Fruit fly (Drosophila melanogaster) whole organism, embryonic: Measurements from ENCODE around the gene PK1-R.

Experiments
- Atf3 ChIP-seq: fragments of 200-800 bp; sonication (Bioruptor generic); optimal IDR thresholded peaks from 3 replicates; lab custom pipeline; 2016; ENCODE audit warnings: missing biosample characterization, missing genetic modification characterization
- CG12104 ChIP-seq: fragments of 200-800 bp; sonication (Bioruptor generic); optimal IDR thresholded peaks from 3 replicates; lab custom pipeline; 2016; ENCODE audit warnings: missing biosample characterization, missing genetic modification characterization
- CG12236 ChIP-seq: fragments of 200-800 bp; sonication (Bioruptor generic); optimal IDR thresholded peaks from 2 replicates; lab custom pipeline; 2016; ENCODE audit warnings: missing biosample characterization, missing genetic modification characterization
- CG13287 ChIP-seq: fragments of 200-800 bp; sonication (Bioruptor generic); IDR thresholded peaks from 2 replicates; pipeline ENCODE4 v1.3.6; 2022; ENCODE audit warnings: missing biosample characterization, missing genetic modification characterization; ENCODE audit not compliant: partially characterized antibody
- CG17361 ChIP-seq: fragments of 200-800 bp; sonication (Bioruptor generic); IDR thresholded peaks from 3 replicates; pipeline ENCODE4 v1.3.6; 2022; ENCODE audit warnings: missing biosample characterization, missing genetic modification characterization
- CG17829 ChIP-seq: fragments of 200-800 bp; optimal IDR thresholded peaks from 2 replicates; lab custom pipeline; 2019; ENCODE audit warnings: missing biosample characterization, mild to moderate bottlenecking, missing genetic modification characterization, moderate library complexity
- CG2116 ChIP-seq: fragments of 200-800 bp; sonication (Bioruptor generic); optimal IDR thresholded peaks from 3 replicates; lab custom pipeline; 2018; ENCODE audit warnings: missing biosample characterization, mild to moderate bottlenecking, missing genetic modification characterization
- CG3163 ChIP-seq: fragments of 200-800 bp; sonication (Bioruptor generic); optimal IDR thresholded peaks from 3 replicates; lab custom pipeline; 2016; ENCODE audit warnings: missing biosample characterization, missing genetic modification characterization
- CG32532 ChIP-seq: fragments of 200-800 bp; sonication (Bioruptor generic); IDR thresholded peaks from 2 replicates; pipeline ENCODE4 v1.3.6; 2022; ENCODE audit warnings: missing biosample characterization, missing genetic modification characterization
- CG33213 ChIP-seq: fragments of 200-800 bp; sonication (Bioruptor generic); optimal IDR thresholded peaks from 3 replicates; lab custom pipeline; 2016; ENCODE audit warnings: missing biosample characterization, missing genetic modification characterization
- CG3407 ChIP-seq: fragments of 200-800 bp; sonication (Bioruptor generic); optimal IDR thresholded peaks from 2 replicates; lab custom pipeline; 2018; ENCODE audit warnings: missing biosample characterization, mild to moderate bottlenecking, missing genetic modification characterization
- CG34376 ChIP-seq: fragments of 200-800 bp; sonication (Bioruptor generic); optimal IDR thresholded peaks from 2 replicates; lab custom pipeline; 2018; ENCODE audit warnings: missing biosample characterization, mild to moderate bottlenecking, missing genetic modification characterization
- CG34422 ChIP-seq: fragments of 200-800 bp; sonication (Bioruptor generic); IDR thresholded peaks from 3 replicates; pipeline ENCODE4 v1.3.6; 2022; ENCODE audit warnings: missing biosample characterization, missing genetic modification characterization
- CG7271 ChIP-seq: fragments of 200-800 bp; sonication (Bioruptor generic); optimal IDR thresholded peaks from 2 replicates; lab custom pipeline; 2018; ENCODE audit warnings: missing biosample characterization, mild to moderate bottlenecking, missing genetic modification characterization, moderate library complexity
- CG8388 ChIP-seq: fragments of 200-800 bp; sonication (Bioruptor generic); optimal IDR thresholded peaks from 2 replicates; lab custom pipeline; 2019; ENCODE audit warnings: missing biosample characterization, mild to moderate bottlenecking, missing genetic modification characterization, moderate library complexity
- CG9817 ChIP-seq: fragments of 200-800 bp; sonication (Bioruptor generic); optimal IDR thresholded peaks from 2 replicates; lab custom pipeline; 2018; ENCODE audit warnings: missing biosample characterization, mild to moderate bottlenecking, missing genetic modification characterization, moderate library complexity
- Doc2 ChIP-seq: fragments of 200-800 bp; sonication (Bioruptor generic); IDR thresholded peaks from 2 replicates; pipeline ENCODE4 v1.3.6; 2022; ENCODE audit warnings: missing biosample characterization, missing genetic modification characterization
- Dp ChIP-seq: fragments of 200-800 bp; sonication (Bioruptor generic); optimal IDR thresholded peaks from 2 replicates; lab custom pipeline; 2018; ENCODE audit warnings: missing biosample characterization, mild to moderate bottlenecking, missing genetic modification characterization, moderate library complexity
- E2f1 ChIP-seq: fragments of 200-800 bp; sonication (Bioruptor generic); IDR thresholded peaks from 2 replicates; pipeline ENCODE4 v1.3.6; 2022; ENCODE audit warnings: missing biosample characterization, missing genetic modification characterization
- Elba2 ChIP-seq: fragments of 200-800 bp; sonication (Bioruptor generic); optimal IDR thresholded peaks from 3 replicates; lab custom pipeline; 2016; ENCODE audit warnings: missing biosample characterization, missing genetic modification characterization
- Hand ChIP-seq: fragments of 200-800 bp; sonication (Bioruptor generic); optimal IDR thresholded peaks from 2 replicates; lab custom pipeline; 2017; ENCODE audit warnings: mild to moderate bottlenecking, missing biosample characterization, missing genetic modification reagents, missing genetic modification characterization
- Myb ChIP-seq: fragments of 200-800 bp; sonication (Bioruptor generic); optimal IDR thresholded peaks from 2 replicates; lab custom pipeline; 2016; ENCODE audit warnings: missing biosample characterization, missing genetic modification characterization
- Scr ChIP-seq: fragments of 200-800 bp; sonication (Bioruptor generic); IDR thresholded peaks from 2 replicates; pipeline ENCODE4 v1.3.6; 2022; ENCODE audit warnings: missing biosample characterization, missing genetic modification characterization; ENCODE audit not compliant: partially characterized antibody
- Xrp1 ChIP-seq: fragments of 200-800 bp; sonication (Bioruptor generic); IDR thresholded peaks from 2 replicates; pipeline ENCODE4 v1.3.6; 2022; ENCODE audit warnings: missing biosample characterization, missing genetic modification characterization
- abd-A ChIP-seq: fragments of 200-800 bp; sonication (Bioruptor generic); optimal IDR thresholded peaks from 3 replicates; lab custom pipeline; 2019; ENCODE audit warnings: missing biosample characterization, mild to moderate bottlenecking, missing genetic modification characterization, moderate library complexity
- bowl ChIP-seq: fragments of 200-800 bp; sonication (Bioruptor generic); IDR thresholded peaks from 2 replicates; pipeline ENCODE4 v1.3.6; 2022; ENCODE audit warnings: missing biosample characterization, missing genetic modification characterization
- chinmo ChIP-seq: fragments of 200-800 bp; sonication (Bioruptor generic); IDR thresholded peaks from 4 replicates; pipeline ENCODE4 v1.3.6; 2022; ENCODE audit warnings: missing biosample characterization, missing genetic modification characterization; ENCODE audit not compliant: partially characterized antibody
- en ChIP-seq: fragments of 200-800 bp; sonication (Bioruptor generic); optimal IDR thresholded peaks from 2 replicates; lab custom pipeline; 2016; ENCODE audit warnings: missing biosample characterization, missing genetic modification characterization
- gcm2 ChIP-seq: fragments of 200-800 bp; sonication (Bioruptor generic); optimal IDR thresholded peaks from 2 replicates; lab custom pipeline; 2016; ENCODE audit warnings: missing biosample characterization, missing genetic modification characterization
- lbe ChIP-seq: fragments of 200-800 bp; sonication (Bioruptor generic); optimal IDR thresholded peaks from 2 replicates; lab custom pipeline; 2016; ENCODE audit warnings: missing biosample characterization, mild to moderate bottlenecking, missing genetic modification characterization
- lov ChIP-seq, 2 experiments: fragments of 200-800 bp in 1 of 2; fragments of >200 bp in 1 of 2; sonication (Bioruptor generic) in 1 of 2; IDR thresholded peaks in 1 of 2; optimal IDR thresholded peaks in 1 of 2; 2 replicates in 1 of 2; 3 replicates in 1 of 2; pipeline versions ENCODE4 v1.3.6 to Lab custom; 2017 to 2022; ENCODE audit warnings: missing biosample characterization in 1 of 2, missing genetic modification characterization in 1 of 2
- nerfin-2 ChIP-seq: fragments of 200-800 bp; sonication (Bioruptor generic); IDR thresholded peaks from 2 replicates; pipeline ENCODE4 v1.3.6; 2022; ENCODE audit warnings: missing biosample characterization, missing genetic modification characterization; ENCODE audit not compliant: partially characterized antibody
- otp ChIP-seq: fragments of 200-800 bp; sonication (Bioruptor generic); IDR thresholded peaks from 3 replicates; pipeline ENCODE4, ENCODE4 v1.3.6; 2022; ENCODE audit warnings: missing biosample characterization, missing genetic modification characterization
- phol ChIP-seq: fragments of 200-800 bp; sonication (Bioruptor generic); optimal IDR thresholded peaks from 3 replicates; lab custom pipeline; 2018; ENCODE audit warnings: missing biosample characterization, mild to moderate bottlenecking, missing genetic modification characterization, moderate library complexity
- sd ChIP-seq: fragments of 200-800 bp; sonication (Bioruptor generic); optimal IDR thresholded peaks from 3 replicates; lab custom pipeline; 2018; ENCODE audit warnings: missing biosample characterization, mild to moderate bottlenecking, missing genetic modification characterization, moderate library complexity
- shn ChIP-seq: fragments of 200-800 bp; sonication (Bioruptor generic); optimal IDR thresholded peaks from 3 replicates; lab custom pipeline; 2016; ENCODE audit warnings: missing biosample characterization, missing genetic modification characterization
- so ChIP-seq: fragments of 200-800 bp; sonication (Bioruptor generic); IDR thresholded peaks from 3 replicates; pipeline ENCODE4 v1.3.6; 2022; ENCODE audit warnings: missing biosample characterization, missing genetic modification characterization
- tx ChIP-seq: fragments of 200-800 bp; sonication (Bioruptor generic); optimal IDR thresholded peaks from 2 replicates; lab custom pipeline; 2016; ENCODE audit warnings: missing biosample characterization, missing genetic modification characterization

Gene PK1-R

DNA sequence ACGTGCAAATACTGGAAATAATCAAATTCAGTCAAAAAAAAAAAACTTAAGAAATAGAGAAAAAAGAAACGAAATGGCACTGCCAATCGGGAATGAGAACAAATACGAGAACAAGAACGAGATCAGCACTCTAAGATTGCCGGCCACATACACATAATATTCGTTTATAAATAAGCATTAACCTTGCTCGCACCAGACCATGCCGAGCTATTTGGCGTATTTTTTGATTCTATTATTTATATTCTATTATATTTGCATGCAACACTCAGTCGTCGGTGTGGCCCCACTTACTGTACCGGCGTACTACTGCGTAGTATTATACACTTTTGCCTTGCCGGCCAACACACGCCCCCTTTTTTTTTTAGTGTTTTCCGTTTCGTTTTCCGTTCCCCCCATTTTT, 32.3 kb downstream of the PK1-R start (continued):
- TF ChIP-seq CG12236 (GFP tag; lab: Kevin White, UChicago) (no peak), CG32532 (GFP tag; lab: Robert Waterston, UW) (peak; percentile 42; the same call in 1 of the 2 replicates), sd (tag; lab: Kevin White, UChicago) (peak; percentile 11), CG17829 (tag; lab: Kevin White, UChicago) (no peak), so (no peak), CG8388 (GFP tag; lab: Kevin White, UChicago) (no peak), CG12104 (GFP tag; lab: Kevin White, UChicago) (no peak), CG7271 (tag; lab: Kevin White, UChicago) (no peak), tx (GFP tag; lab: Kevin White, UChicago) (no peak), shn (GFP tag; lab: Kevin White, UChicago) (no peak), phol (tag; lab: Kevin White, UChicago) (no peak), CG9817 (tag; lab: Kevin White, UChicago) (no peak), en (no peak), nerfin-2 (GFP tag; lab: Robert Waterston, UW) (no peak), Hand (no peak), lbe (GFP tag; lab: Kevin White, UChicago) (peak; percentile 2), CG34422 (no peak), CG33213 (no peak), otp (no peak), Xrp1 (GFP tag; lab: Robert Waterston, UW) (no peak), Elba2 (no peak), Dp (GFP tag; lab: Kevin White, UChicago) (no peak)
- TF ChIP-seq, all 482 proteins: peak for 14

- no peak for TF ChIP-seq CG13287 (GFP tag; lab: Robert Waterston, UW)
- TF ChIP-seq E2f1 (GFP tag; lab: Robert Waterston, UW), result no peak
- no peak for TF ChIP-seq CG3407
- TF ChIP-seq gcm2 (GFP tag; lab: Kevin White, UChicago), result no peak
- TF ChIP-seq Doc2, result no peak
- no peak for TF ChIP-seq tx (GFP tag; lab: Kevin White, UChicago)
- TF ChIP-seq CG2116 (GFP tag; lab: Kevin White, UChicago), result no peak
- TF ChIP-seq Scr (GFP tag; lab: Robert Waterston, UW), result no peak
- TF ChIP-seq CG34376 (GFP tag; lab: Kevin White, UChicago), result no peak
- no peak for TF ChIP-seq abd-A
- no peak for TF ChIP-seq lov (optimal IDR thresholded peaks at IDR 0.05; lab: Kevin White, UChicago)
- TF ChIP-seq lov (GFP tag; IDR thresholded peaks at IDR 0.05; lab: Robert Waterston, UW), result no peak
- no peak for TF ChIP-seq bowl (GFP tag; lab: Robert Waterston, UW)
- no peak for TF ChIP-seq CG3163 (GFP tag; lab: Kevin White, UChicago)
- TF ChIP-seq CG17361 (GFP tag; lab: Robert Waterston, UW), result no peak
- no peak for TF ChIP-seq chinmo (GFP tag; lab: Robert Waterston, UW)
- TF ChIP-seq Myb (GFP tag; lab: Kevin White, UChicago), result no peak
- TF ChIP-seq Atf3, result no peak
These were observed 32.8 kb downstream of the PK1-R start for dm6 chr3R:14070096-14070495.
